Worm (Caenorhabditis elegans) whole organism, mixed stage, embryonic: Measurements from ENCODE around the gene T14G8.2.

Experiments used
- M03D4.4 ChIP-seq: sonication (generic microtip); optimal IDR thresholded peaks from 2 replicates; lab custom pipeline; 2017; ENCODE audit warnings: mild to moderate bottlenecking, missing genetic modification characterization, missing compliant biosample characterization
- bed-3 ChIP-seq: fragments of 200-800 bp; sonication (Bioruptor generic); optimal IDR thresholded peaks from 3 replicates; lab custom pipeline; 2018; ENCODE audit warnings: mild to moderate bottlenecking, missing genetic modification characterization, moderate library complexity, missing compliant biosample characterization
- blmp-1 ChIP-seq: fragments of 150-350 bp; optimal IDR thresholded peaks from 2 replicates; lab custom pipeline; 2014; ENCODE audit warnings: missing biosample characterization, missing genetic modification characterization
- ceh-39 ChIP-seq: fragments of 150-350 bp; optimal IDR thresholded peaks from 2 replicates; lab custom pipeline; 2014; ENCODE audit warnings: missing biosample characterization, missing genetic modification characterization
- ceh-43 ChIP-seq: fragments of 200-800 bp; sonication (Bioruptor generic); optimal IDR thresholded peaks from 2 replicates; lab custom pipeline; 2018; ENCODE audit warnings: mild to moderate bottlenecking, missing genetic modification characterization, moderate library complexity, missing compliant biosample characterization
- ceh-83 ChIP-seq: fragments of 200-800 bp; sonication (Bioruptor generic); optimal IDR thresholded peaks from 2 replicates; lab custom pipeline; 2018; ENCODE audit warnings: mild to moderate bottlenecking, missing genetic modification characterization, missing compliant biosample characterization
- ces-1 ChIP-seq: fragments of 150-350 bp; optimal IDR thresholded peaks from 2 replicates; lab custom pipeline; 2014; ENCODE audit warnings: missing biosample characterization, missing genetic modification reagents, missing genetic modification characterization
- cnd-1 ChIP-seq: fragments of 200-800 bp; sonication (Bioruptor generic); optimal IDR thresholded peaks from 2 replicates; lab custom pipeline; 2018; ENCODE audit warnings: mild to moderate bottlenecking, missing genetic modification characterization, missing compliant biosample characterization
- drap-1 ChIP-seq: fragments of 200-800 bp; sonication (Bioruptor generic); optimal IDR thresholded peaks from 3 replicates; lab custom pipeline; 2018; ENCODE audit warnings: mild to moderate bottlenecking, missing genetic modification characterization, missing compliant biosample characterization
- elt-1 ChIP-seq: sonication (generic microtip); optimal IDR thresholded peaks from 2 replicates; lab custom pipeline; 2017; ENCODE audit warnings: missing genetic modification characterization, mild to moderate bottlenecking, missing compliant biosample characterization, antibody characterized with exemption, moderate library complexity, borderline replicate concordance; ENCODE audit not compliant: insufficient read depth
- elt-3 ChIP-seq: fragments of 150-350 bp; optimal IDR thresholded peaks from 2 replicates; lab custom pipeline; 2014; ENCODE audit warnings: missing biosample characterization, missing genetic modification characterization
- flh-1 ChIP-seq: fragments of 200-800 bp; sonication (Bioruptor generic); optimal IDR thresholded peaks from 2 replicates; lab custom pipeline; 2018; ENCODE audit warnings: mild to moderate bottlenecking, missing genetic modification characterization, moderate library complexity, missing compliant biosample characterization
- ham-2 ChIP-seq: fragments of 200-800 bp; sonication (Bioruptor generic); optimal IDR thresholded peaks from 2 replicates; lab custom pipeline; 2018; ENCODE audit warnings: mild to moderate bottlenecking, missing genetic modification characterization, missing compliant biosample characterization
- hlh-1 ChIP-seq: fragments of 150-350 bp; optimal IDR thresholded peaks from 2 replicates; lab custom pipeline; 2014; ENCODE audit warnings: missing biosample characterization, missing genetic modification reagents, missing genetic modification characterization
- lin-13 ChIP-seq: fragments of 150-350 bp; optimal IDR thresholded peaks from 2 replicates; lab custom pipeline; 2014; ENCODE audit warnings: missing biosample characterization, missing genetic modification characterization
- lin-32 ChIP-seq: fragments of 200-800 bp; sonication (Bioruptor generic); optimal IDR thresholded peaks from 2 replicates; lab custom pipeline; 2018; ENCODE audit warnings: mild to moderate bottlenecking, missing genetic modification characterization, missing compliant biosample characterization
- lsy-2 ChIP-seq: fragments of 150-350 bp; optimal IDR thresholded peaks from 2 replicates; lab custom pipeline; 2014; ENCODE audit warnings: missing biosample characterization, missing genetic modification characterization
- mab-5 ChIP-seq: fragments of 150-350 bp; optimal IDR thresholded peaks from 2 replicates; lab custom pipeline; 2014; ENCODE audit warnings: missing biosample characterization, missing genetic modification characterization
- mep-1 ChIP-seq: fragments of 150-350 bp; optimal IDR thresholded peaks from 2 replicates; lab custom pipeline; 2017; ENCODE audit warnings: missing biosample characterization, missing genetic modification reagents, missing genetic modification characterization, inconsistent platforms
- mls-2 ChIP-seq: sonication (generic microtip); optimal IDR thresholded peaks from 2 replicates; lab custom pipeline; 2016; ENCODE audit warnings: mild to moderate bottlenecking, missing genetic modification characterization, moderate library complexity, missing compliant biosample characterization
- nhr-12 ChIP-seq: fragments of 150-350 bp; optimal IDR thresholded peaks from 2 replicates; lab custom pipeline; 2014; ENCODE audit warnings: missing biosample characterization, missing genetic modification characterization
- nhr-2 ChIP-seq: fragments of 150-350 bp; optimal IDR thresholded peaks from 2 replicates; lab custom pipeline; 2014; ENCODE audit warnings: missing biosample characterization, missing genetic modification characterization
- nhr-237 ChIP-seq: fragments of 150-350 bp; optimal IDR thresholded peaks from 2 replicates; lab custom pipeline; 2014; ENCODE audit warnings: missing biosample characterization, missing genetic modification characterization
- nhr-28 ChIP-seq: fragments of 150-350 bp; optimal IDR thresholded peaks from 2 replicates; lab custom pipeline; 2014; ENCODE audit warnings: missing biosample characterization, missing genetic modification characterization
- nhr-76 ChIP-seq: sonication (generic microtip); optimal IDR thresholded peaks from 2 replicates; lab custom pipeline; 2017; ENCODE audit warnings: missing biosample characterization, missing genetic modification characterization
- pha-4 ChIP-seq: fragments of 150-350 bp; optimal IDR thresholded peaks from 2 replicates; lab custom pipeline; 2018; ENCODE audit warnings: missing biosample characterization, missing genetic modification reagents, missing genetic modification characterization
- sem-2 ChIP-seq: fragments of 200-800 bp; sonication (Bioruptor generic); optimal IDR thresholded peaks from 2 replicates; lab custom pipeline; 2018; ENCODE audit warnings: mild to moderate bottlenecking, missing genetic modification characterization, missing compliant biosample characterization
- snpc-4 ChIP-seq: fragments of 150-350 bp; optimal IDR thresholded peaks from 2 replicates; lab custom pipeline; 2014; ENCODE audit warnings: missing biosample characterization, missing genetic modification characterization
- sptf-1 ChIP-seq: sonication (generic microtip); optimal IDR thresholded peaks from 2 replicates; lab custom pipeline; 2017; ENCODE audit warnings: mild to moderate bottlenecking, missing genetic modification characterization, moderate library complexity, missing compliant biosample characterization
- tbx-8 ChIP-seq: fragments of 200-800 bp; sonication (Bioruptor generic); optimal IDR thresholded peaks from 2 replicates; lab custom pipeline; 2018; ENCODE audit warnings: mild to moderate bottlenecking, missing genetic modification characterization, moderate library complexity, missing compliant biosample characterization
- unc-120 ChIP-seq: sonication (generic microtip); optimal IDR thresholded peaks from 2 replicates; lab custom pipeline; 2017; ENCODE audit warnings: missing genetic modification characterization, missing compliant biosample characterization; ENCODE audit not compliant: poor library complexity, severe bottlenecking
- unc-39 ChIP-seq: fragments of 150-350 bp; optimal IDR thresholded peaks from 2 replicates; lab custom pipeline; 2014; ENCODE audit warnings: missing biosample characterization, missing genetic modification characterization
- unc-62 ChIP-seq: fragments of 150-350 bp; optimal IDR thresholded peaks from 2 replicates; lab custom pipeline; 2014; ENCODE audit warnings: missing biosample characterization, missing genetic modification reagents, missing genetic modification characterization
- zip-8 ChIP-seq: fragments of 150-350 bp; optimal IDR thresholded peaks from 2 replicates; lab custom pipeline; 2014; ENCODE audit warnings: missing biosample characterization, missing genetic modification characterization
- ztf-11 ChIP-seq: fragments of 150-350 bp; optimal IDR thresholded peaks from 2 replicates; lab custom pipeline; 2014; ENCODE audit warnings: missing biosample characterization, missing genetic modification characterization

Gene T14G8.2

DNA sequence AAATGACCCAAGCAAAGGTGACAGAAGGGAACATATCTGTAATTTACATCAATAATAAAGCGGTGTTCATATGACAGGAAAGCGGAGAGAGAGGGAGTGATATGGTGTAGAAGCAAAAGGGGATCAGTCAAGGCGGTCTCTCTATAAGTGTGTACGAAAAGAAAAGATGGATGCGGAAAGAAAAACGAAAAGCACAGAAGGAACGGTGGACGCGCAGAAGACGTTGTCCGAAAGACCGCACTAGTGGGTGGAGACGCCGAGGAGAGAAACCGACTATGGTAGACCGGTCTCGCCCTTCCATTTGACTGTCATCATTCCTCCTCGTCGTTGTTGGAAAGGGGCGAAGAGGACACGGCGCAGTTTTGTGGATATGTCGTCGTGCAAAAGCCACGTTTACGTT lies 14.8 kb upstream of the T14G8.2 start, which contains the start of gene C52G5.2:
TSS of gene C52G5.2 (plus strand) at position 301 of the 400 bp plus-strand sequence.
- TF ChIP-seq nhr-76 (tag; lab: Kevin White, UChicago), result no peak
- TF ChIP-seq unc-39, result no peak
- TF ChIP-seq lin-32 (GFP tag; lab: Kevin White, UChicago), result no peak
- no peak for TF ChIP-seq unc-120 (tag; lab: Kevin White, UChicago)
- no peak for TF ChIP-seq drap-1 (GFP tag; lab: Kevin White, UChicago)
- TF ChIP-seq unc-62 (GFP tag; lab: Kevin White, UChicago), result no peak
- TF ChIP-seq ceh-39 (tag; lab: Kevin White, UChicago), result no peak
- no peak for TF ChIP-seq lin-13 (tag; lab: Kevin White, UChicago)
- TF ChIP-seq mep-1 (tag; lab: Kevin White, UChicago), result no peak
- no peak for TF ChIP-seq snpc-4 (tag; lab: Kevin White, UChicago)
- no peak for TF ChIP-seq M03D4.4 (tag; lab: Kevin White, UChicago)
- no peak for TF ChIP-seq elt-3 (tag; lab: Kevin White, UChicago)
- no peak for TF ChIP-seq mab-5 (tag; lab: Kevin White, UChicago)
- TF ChIP-seq hlh-1 (tag; lab: Kevin White, UChicago), result no peak

DNA sequence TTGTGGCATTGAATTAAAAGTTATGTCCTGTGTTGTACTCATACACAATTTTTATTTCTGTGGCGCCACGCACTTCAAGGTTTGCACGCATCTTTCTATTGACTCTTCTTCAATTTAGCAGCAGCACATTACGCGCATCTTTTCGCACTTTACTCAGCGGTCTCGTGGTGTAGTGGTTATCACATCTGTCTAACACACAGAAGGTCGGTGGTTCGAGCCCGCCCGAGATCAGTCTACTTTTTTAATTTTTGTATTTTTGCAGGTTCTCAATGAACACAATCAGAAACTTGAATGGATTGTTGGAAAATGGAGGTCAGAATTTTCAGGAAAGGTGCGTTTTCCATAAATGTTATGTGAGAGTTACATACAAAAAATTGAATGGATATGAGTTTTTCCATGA lies 14.3 kb upstream of the T14G8.2 start:
- no peak for TF ChIP-seq hlh-1 (tag; lab: Kevin White, UChicago)
- TF ChIP-seq sem-2 (GFP tag; lab: Kevin White, UChicago), result no peak
- no peak for TF ChIP-seq snpc-4 (tag; lab: Kevin White, UChicago)
- no peak for TF ChIP-seq unc-62 (GFP tag; lab: Kevin White, UChicago)
- TF ChIP-seq mls-2 (tag; lab: Kevin White, UChicago), result peak; percentile 49
- TF ChIP-seq unc-120 (tag; lab: Kevin White, UChicago), result peak; percentile 33
- no peak for TF ChIP-seq nhr-12 (tag; lab: Kevin White, UChicago)
- no peak for TF ChIP-seq tbx-8 (GFP tag; lab: Kevin White, UChicago)
- no peak for TF ChIP-seq ces-1 (GFP tag; lab: Kevin White, UChicago)
- no peak for TF ChIP-seq elt-3 (tag; lab: Kevin White, UChicago)
- TF ChIP-seq ztf-11 (tag; lab: Kevin White, UChicago), result no peak
- TF ChIP-seq nhr-28 (tag; lab: Kevin White, UChicago), result no peak
- no peak for TF ChIP-seq mab-5 (tag; lab: Kevin White, UChicago)
- no peak for TF ChIP-seq zip-8 (tag; lab: Kevin White, UChicago)
- no peak for TF ChIP-seq nhr-2 (tag; lab: Kevin White, UChicago)
- peak; percentile 52 for TF ChIP-seq M03D4.4 (tag; lab: Kevin White, UChicago)
- peak; percentile 66 for TF ChIP-seq drap-1 (GFP tag; lab: Kevin White, UChicago)
- TF ChIP-seq nhr-237 (tag; lab: Kevin White, UChicago), result no peak
- TF ChIP-seq ceh-83, result peak; percentile 77
- TF ChIP-seq unc-39, result no peak
- no peak for TF ChIP-seq ceh-39 (tag; lab: Kevin White, UChicago)
- no peak for TF ChIP-seq pha-4
- TF ChIP-seq elt-1 (tag; lab: Kevin White, UChicago), result no peak
- TF ChIP-seq flh-1 (GFP tag; lab: Kevin White, UChicago), result peak; percentile 22
- no peak for TF ChIP-seq lsy-2 (tag; lab: Kevin White, UChicago)
- TF ChIP-seq bed-3 (GFP tag; lab: Kevin White, UChicago), result peak; percentile 20
- no peak for TF ChIP-seq mep-1 (tag; lab: Kevin White, UChicago)
- peak; percentile 66 for TF ChIP-seq cnd-1 (tag; lab: Kevin White, UChicago)
- no peak for TF ChIP-seq ham-2
- TF ChIP-seq lin-32 (GFP tag; lab: Kevin White, UChicago), result peak; percentile 17
- TF ChIP-seq ceh-43, result no peak
- peak; percentile 39 for TF ChIP-seq sptf-1 (tag; lab: Kevin White, UChicago)
- TF ChIP-seq nhr-76 (tag; lab: Kevin White, UChicago), result no peak
- no peak for TF ChIP-seq lin-13 (tag; lab: Kevin White, UChicago)
- TF ChIP-seq blmp-1, result no peak

DNA sequence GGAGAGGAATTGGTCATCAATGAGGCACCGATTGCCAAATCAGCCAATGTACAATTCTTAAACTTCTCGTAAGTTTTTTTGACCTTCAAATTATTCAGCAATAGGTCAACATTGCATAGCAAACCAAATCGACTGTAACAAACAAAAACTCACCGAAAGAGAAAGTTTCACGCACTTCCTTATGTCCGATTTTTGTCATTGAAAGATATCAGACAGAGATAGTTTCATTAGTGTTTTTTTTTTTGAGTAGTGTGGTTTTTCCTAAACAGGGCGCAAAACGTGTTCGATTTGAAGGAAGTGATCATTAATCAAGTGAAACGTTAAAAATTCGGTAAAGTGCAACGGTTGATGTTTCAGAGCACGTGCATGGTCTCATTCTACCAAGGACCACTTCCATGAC lies 13.6 kb upstream of the T14G8.2 start:
- TF ChIP-seq nhr-12 (tag; lab: Kevin White, UChicago) (no peak), unc-120 (tag; lab: Kevin White, UChicago) (no peak), drap-1 (GFP tag; lab: Kevin White, UChicago) (no peak)
